Worm (Caenorhabditis elegans): Measurements from ENCODE around the gene ncx-9.

The ncx-9 gene

ce11 chrV:4995155-4995554 is at the start of gene ncx-9:
Gene ncx-9 (minus strand): TSS chrV:4995255.
- TF ChIP-seq mef-2 (tag; optimal IDR thresholded peaks at IDR 0.05) (no peak), elt-2 (tag; optimal IDR thresholded peaks at IDR 0.05) (no peak), efl-1 (optimal IDR thresholded peaks at IDR 0.05) (no peak), efl-1 (GFP tag; optimal IDR thresholded peaks at IDR 0.05 in 1 of 2) (no peak), sox-4 (tag; optimal IDR thresholded peaks at IDR 0.05) (no peak), irx-1 (tag; optimal IDR thresholded peaks at IDR 0.05) (no peak), ztf-4 (tag; optimal IDR thresholded peaks at IDR 0.05) (no peak), F16B12.6 (tag; optimal IDR thresholded peaks at IDR 0.05) (no peak), unc-130 (tag; optimal IDR thresholded peaks at IDR 0.05) (no peak), C34B4.2 (tag; optimal IDR thresholded peaks at IDR 0.05) (no peak), pqm-1 (tag; optimal IDR thresholded peaks at IDR 0.05) (no peak), fkh-10 (GFP tag; optimal IDR thresholded peaks at IDR 0.05) (no peak), pax-3 (tag; optimal IDR thresholded peaks at IDR 0.05) (no peak), ama-1 (optimal IDR thresholded peaks at IDR 0.05) (no peak), ztf-11 (tag; optimal IDR thresholded peaks at IDR 0.05) (no peak), unc-98 (GFP tag; IDR thresholded peaks at IDR 0.05) (no peak), unc-30 (tag; optimal IDR thresholded peaks at IDR 0.05) (no peak), nhr-11 (tag; optimal IDR thresholded peaks at IDR 0.05) (no peak), grh-1 (GFP tag; IDR thresholded peaks at IDR 0.05) (no peak)

ce11 chrV:5040925-5041324 is 45.9 kb upstream of the ncx-9 start, which contains the start of gene K11D12.8:
Gene K11D12.8 (minus strand): TSS chrV:5041001.
- TF ChIP-seq skn-1 (tag; optimal IDR thresholded peaks at IDR 0.05) (no peak), nhr-28 (tag; optimal IDR thresholded peaks at IDR 0.05) (no peak), blmp-1 (tag; optimal IDR thresholded peaks at IDR 0.05) (peak; percentile 71)

ce11 chrV:5039559-5039958 is 44.5 kb upstream of the ncx-9 start, which contains the start of gene K11D12.11:
Gene K11D12.11 (minus strand): TSS chrV:5039600.
- peak; percentile 97 for TF ChIP-seq dsc-1 (tag; optimal IDR thresholded peaks at IDR 0.05)
- TF ChIP-seq ceh-63 (GFP tag; optimal IDR thresholded peaks at IDR 0.05), result no peak
- peak; percentile 83 for TF ChIP-seq fkh-4 (tag; optimal IDR thresholded peaks at IDR 0.05; ENCODE audit: borderline replicate concordance)

- TF ChIP-seq nhr-85 (tag), result peak; percentile 85
- TF ChIP-seq grh-1 (GFP tag; IDR thresholded peaks at IDR 0.05), result peak; percentile 54
- TF ChIP-seq ceh-90 (tag; optimal IDR thresholded peaks at IDR 0.05), result no peak
- TF ChIP-seq pqm-1 (tag; optimal IDR thresholded peaks at IDR 0.05), result no peak
- peak; percentile 83 for TF ChIP-seq blmp-1 (tag; optimal IDR thresholded peaks at IDR 0.05)
- no peak for TF ChIP-seq elt-2 (tag; optimal IDR thresholded peaks at IDR 0.05)
- TF ChIP-seq elt-3 (tag; optimal IDR thresholded peaks at IDR 0.05), result peak in 1 of 6 experiments; percentile 23
- TF ChIP-seq ztf-11 (tag; optimal IDR thresholded peaks at IDR 0.05), result no peak
- peak; percentile 48 for TF ChIP-seq lin-14 (GFP tag; optimal IDR thresholded peaks at IDR 0.05)
- TF ChIP-seq lin-35 (GFP tag; optimal IDR thresholded peaks at IDR 0.05), result peak in 1 of 2 experiments; percentile 5
- TF ChIP-seq skn-1 (tag; optimal IDR thresholded peaks at IDR 0.05), result no peak
Observed at ce11 chrV:5038449-5038848, 43.4 kb upstream of the ncx-9 start.

- TF ChIP-seq blmp-1 (tag; optimal IDR thresholded peaks at IDR 0.05) (no peak), ztf-11 (tag; optimal IDR thresholded peaks at IDR 0.05) (no peak), skn-1 (tag; optimal IDR thresholded peaks at IDR 0.05) (no peak), snpc-4 (tag; optimal IDR thresholded peaks at IDR 0.05) (no peak)
Observed at ce11 chrV:5036364-5036763, 41.3 kb upstream of the ncx-9 start, which contains the start of gene K11D12.7. Gene K11D12.7 (minus strand): TSS chrV:5036464.

ce11 chrV:5035058-5035457 is 40.0 kb upstream of the ncx-9 start, which contains the start of gene K11D12.6:
Gene K11D12.6 (minus strand): TSS chrV:5035158.
- no peak for TF ChIP-seq vab-15 (tag; optimal IDR thresholded peaks at IDR 0.05)
- no peak for TF ChIP-seq elt-3 (tag; optimal IDR thresholded peaks at IDR 0.05)
- TF ChIP-seq ceh-63 (GFP tag; optimal IDR thresholded peaks at IDR 0.05), result no peak
- TF ChIP-seq unc-98 (GFP tag; IDR thresholded peaks at IDR 0.05), result no peak
- no peak for TF ChIP-seq irx-1 (tag; optimal IDR thresholded peaks at IDR 0.05)
- TF ChIP-seq nhr-71 (tag; optimal IDR thresholded peaks at IDR 0.05), result no peak
- TF ChIP-seq nhr-20 (tag; optimal IDR thresholded peaks at IDR 0.05), result no peak
- no peak for TF ChIP-seq C34B4.2 (tag; optimal IDR thresholded peaks at IDR 0.05)
- TF ChIP-seq sup-37 (GFP tag; optimal IDR thresholded peaks at IDR 0.05), result no peak
- TF ChIP-seq ceh-82 (tag; optimal IDR thresholded peaks at IDR 0.05), result no peak
- no peak for TF ChIP-seq hlh-17 (GFP tag; optimal IDR thresholded peaks at IDR 0.05; ENCODE audit: borderline replicate concordance)

Data from whole organism, L1 larva.